Fruit fly (Drosophila melanogaster) whole organism, embryonic: ENCODE data around the gene CG45066.
A peak's percentile ranks its signal among the peaks of the same experiment; 100 is the strongest.

ENCODE experiments used
- CG10321 ChIP-seq: fragments of 200-800 bp; sonication (Bioruptor generic); IDR thresholded peaks from 2 replicates; pipeline ENCODE4 v1.3.6; 2022; ENCODE audit warnings: missing biosample characterization, missing genetic modification characterization
- CG12391 ChIP-seq: fragments of 200-800 bp; sonication (Bioruptor generic); optimal IDR thresholded peaks from 3 replicates; lab custom pipeline; 2018; ENCODE audit warnings: missing biosample characterization, mild to moderate bottlenecking, missing genetic modification characterization, moderate library complexity
- CG12744 ChIP-seq: fragments of 200-800 bp; sonication (Bioruptor generic); optimal IDR thresholded peaks from 2 replicates; lab custom pipeline; 2016; ENCODE audit warnings: missing biosample characterization, missing genetic modification characterization
- CG13424 ChIP-seq: fragments of 200-800 bp; sonication (Bioruptor generic); optimal IDR thresholded peaks from 2 replicates; lab custom pipeline; 2019; ENCODE audit warnings: missing biosample characterization, mild to moderate bottlenecking, missing genetic modification characterization, moderate library complexity
- CG14441 ChIP-seq: fragments of 200-800 bp; sonication (Bioruptor generic); IDR thresholded peaks from 2 replicates; pipeline ENCODE4 v1.3.6; 2022; ENCODE audit warnings: missing biosample characterization, missing genetic modification characterization
- CG1602 ChIP-seq: fragments of 200-800 bp; sonication (Bioruptor generic); optimal IDR thresholded peaks from 3 replicates; lab custom pipeline; 2016; ENCODE audit warnings: missing biosample characterization, missing genetic modification characterization
- CG2129 ChIP-seq: fragments of 200-800 bp; sonication (Bioruptor generic); IDR thresholded peaks from 2 replicates; pipeline ENCODE4 v1.3.6; 2022; ENCODE audit warnings: missing biosample characterization, missing genetic modification characterization; ENCODE audit not compliant: partially characterized antibody
- CG2712 ChIP-seq: fragments of 200-800 bp; optimal IDR thresholded peaks from 3 replicates; lab custom pipeline; 2019; ENCODE audit warnings: missing biosample characterization, mild to moderate bottlenecking, missing genetic modification characterization, moderate library complexity
- CG2875 ChIP-seq: fragments of 200-800 bp; sonication (Bioruptor generic); optimal IDR thresholded peaks from 2 replicates; lab custom pipeline; 2017; ENCODE audit warnings: missing biosample characterization, mild to moderate bottlenecking, missing genetic modification characterization, missing genetic modification reagents
- CG30431 ChIP-seq: fragments of 200-800 bp; sonication (Bioruptor generic); optimal IDR thresholded peaks from 2 replicates; lab custom pipeline; 2017; ENCODE audit warnings: missing biosample characterization, missing genetic modification characterization
- CG32532 ChIP-seq: fragments of 200-800 bp; sonication (Bioruptor generic); IDR thresholded peaks from 2 replicates; pipeline ENCODE4 v1.3.6; 2022; ENCODE audit warnings: missing biosample characterization, missing genetic modification characterization
- CG4360 ChIP-seq: fragments of 200-800 bp; sonication (Bioruptor generic); IDR thresholded peaks from 2 replicates; pipeline ENCODE4 v1.3.6; 2022; ENCODE audit warnings: missing biosample characterization, missing genetic modification characterization
- CG4707 ChIP-seq: fragments of 200-800 bp; sonication (Bioruptor generic); optimal IDR thresholded peaks from 2 replicates; lab custom pipeline; 2018; ENCODE audit warnings: missing biosample characterization, mild to moderate bottlenecking, missing genetic modification characterization, moderate library complexity
- CG4730 ChIP-seq: fragments of 200-800 bp; sonication (Bioruptor generic); IDR thresholded peaks from 2 replicates; pipeline ENCODE4 v1.3.6; 2022; ENCODE audit warnings: missing biosample characterization, missing genetic modification characterization
- CG5245 ChIP-seq: fragments of 200-800 bp; sonication (Bioruptor generic); optimal IDR thresholded peaks from 3 replicates; lab custom pipeline; 2016; ENCODE audit warnings: missing biosample characterization, missing genetic modification characterization
- CG6654 ChIP-seq: fragments of 200-800 bp; sonication (Bioruptor generic); optimal IDR thresholded peaks from 2 replicates; lab custom pipeline; 2017; ENCODE audit warnings: missing biosample characterization, mild to moderate bottlenecking, missing genetic modification characterization
- CG6683 ChIP-seq: fragments of 200-800 bp; sonication (Bioruptor generic); optimal IDR thresholded peaks from 2 replicates; lab custom pipeline; 2017; ENCODE audit warnings: missing biosample characterization, mild to moderate bottlenecking, missing genetic modification characterization, missing genetic modification reagents
- CG6689 ChIP-seq: fragments of 200-800 bp; sonication (Bioruptor generic); IDR thresholded peaks from 2 replicates; pipeline ENCODE4 v1.3.6; 2022; ENCODE audit warnings: missing biosample characterization, missing genetic modification characterization
- CG6854 ChIP-seq: fragments of 200-800 bp; sonication (Bioruptor generic); optimal IDR thresholded peaks from 3 replicates; lab custom pipeline; 2017; ENCODE audit warnings: missing biosample characterization, mild to moderate bottlenecking, missing genetic modification characterization
- CG7357 ChIP-seq: fragments of 200-800 bp; sonication (Bioruptor generic); IDR thresholded peaks from 3 replicates; pipeline ENCODE4 v1.3.6; 2022; ENCODE audit warnings: missing biosample characterization, missing genetic modification characterization
- CG7556 ChIP-seq: fragments of 200-800 bp; sonication (Bioruptor generic); optimal IDR thresholded peaks from 2 replicates; lab custom pipeline; 2017; ENCODE audit warnings: missing biosample characterization, mild to moderate bottlenecking, missing genetic modification characterization
- CG8478 ChIP-seq: fragments of >200 bp; optimal IDR thresholded peaks from 2 replicates; lab custom pipeline; 2018
- CG9932 ChIP-seq: fragments of 200-800 bp; sonication (Bioruptor generic); IDR thresholded peaks from 2 replicates; pipeline ENCODE4 v1.3.6; 2022; ENCODE audit warnings: missing biosample characterization, missing genetic modification characterization
- Chrac-16 ChIP-seq: fragments of 200-800 bp; sonication (Bioruptor generic); optimal IDR thresholded peaks from 3 replicates; lab custom pipeline; 2016; ENCODE audit warnings: missing biosample characterization, missing genetic modification characterization
- CoRest ChIP-seq: fragments of 200-800 bp; sonication (Bioruptor generic); optimal IDR thresholded peaks from 3 replicates; lab custom pipeline; 2018; ENCODE audit warnings: missing biosample characterization, mild to moderate bottlenecking, missing genetic modification characterization, moderate library complexity
- E2f1 ChIP-seq: fragments of 200-800 bp; sonication (Bioruptor generic); IDR thresholded peaks from 2 replicates; pipeline ENCODE4 v1.3.6; 2022; ENCODE audit warnings: missing biosample characterization, missing genetic modification characterization
- Eip74EF ChIP-seq, 2 experiments: fragments of 200-800 bp in 1 of 2; fragments of >200 bp in 1 of 2; sonication (Bioruptor generic) in 1 of 2; optimal IDR thresholded peaks; 2 replicates each; lab custom pipeline; 2017 to 2019; ENCODE audit warnings: missing biosample characterization in 2 of 2, missing genetic modification characterization in 2 of 2, mild to moderate bottlenecking in 1 of 2, moderate library complexity in 1 of 2
- Fer2 ChIP-seq: fragments of 200-800 bp; sonication (Bioruptor generic); optimal IDR thresholded peaks from 2 replicates; lab custom pipeline; 2018; ENCODE audit warnings: missing biosample characterization, mild to moderate bottlenecking, missing genetic modification characterization, moderate library complexity
- H15 ChIP-seq: fragments of 200-800 bp; sonication (Bioruptor generic); IDR thresholded peaks from 3 replicates; pipeline ENCODE4 v1.3.6; 2022; ENCODE audit warnings: missing biosample characterization, missing genetic modification characterization
- HHEX ChIP-seq: fragments of 200-800 bp; sonication (Bioruptor generic); optimal IDR thresholded peaks from 3 replicates; lab custom pipeline; 2017; ENCODE audit warnings: missing biosample characterization, mild to moderate bottlenecking, missing genetic modification characterization, missing genetic modification reagents
- Lim3 ChIP-seq: fragments of 200-800 bp; sonication (Bioruptor generic); IDR thresholded peaks from 2 replicates; pipeline ENCODE4 v1.3.6; 2022; ENCODE audit warnings: missing biosample characterization, missing genetic modification characterization
- MBD-R2 ChIP-seq: fragments of 200-800 bp; sonication (Bioruptor generic); IDR thresholded peaks from 2 replicates; pipeline ENCODE4 v1.3.6; 2022; ENCODE audit warnings: missing biosample characterization, missing genetic modification characterization
- Myb ChIP-seq: fragments of 200-800 bp; sonication (Bioruptor generic); optimal IDR thresholded peaks from 2 replicates; lab custom pipeline; 2016; ENCODE audit warnings: missing biosample characterization, missing genetic modification characterization
- Opbp ChIP-seq: fragments of 200-800 bp; sonication (Bioruptor generic); IDR thresholded peaks from 3 replicates; pipeline ENCODE4 v1.3.6; 2022; ENCODE audit warnings: missing biosample characterization, missing genetic modification characterization; ENCODE audit not compliant: partially characterized antibody
- Rx ChIP-seq: fragments of 200-800 bp; sonication (Bioruptor generic); IDR thresholded peaks from 2 replicates; pipeline ENCODE4 v1.3.6; 2022; ENCODE audit warnings: missing biosample characterization, missing genetic modification characterization
- Scr ChIP-seq: fragments of 200-800 bp; sonication (Bioruptor generic); IDR thresholded peaks from 2 replicates; pipeline ENCODE4 v1.3.6; 2022; ENCODE audit warnings: missing biosample characterization, missing genetic modification characterization; ENCODE audit not compliant: partially characterized antibody
- Vsx1 ChIP-seq: fragments of 200-800 bp; sonication (Bioruptor generic); optimal IDR thresholded peaks from 2 replicates; lab custom pipeline; 2017; ENCODE audit warnings: missing biosample characterization, mild to moderate bottlenecking, missing genetic modification characterization, missing genetic modification reagents
- abd-A ChIP-seq: fragments of 200-800 bp; sonication (Bioruptor generic); optimal IDR thresholded peaks from 3 replicates; lab custom pipeline; 2019; ENCODE audit warnings: missing biosample characterization, mild to moderate bottlenecking, missing genetic modification characterization, moderate library complexity
- ac ChIP-seq: fragments of 200-800 bp; sonication (Bioruptor generic); optimal IDR thresholded peaks from 3 replicates; lab custom pipeline; 2017; ENCODE audit warnings: missing biosample characterization, mild to moderate bottlenecking, missing genetic modification characterization
- ci ChIP-seq: fragments of 200-800 bp; sonication (Bioruptor generic); IDR thresholded peaks from 3 replicates; pipeline ENCODE4 v1.3.6; 2022; ENCODE audit warnings: missing biosample characterization, missing genetic modification characterization
- crp ChIP-seq, 2 experiments: fragments of 200-800 bp; sonication (Bioruptor generic); optimal IDR thresholded peaks; 2 replicates in 1 of 2; 3 replicates in 1 of 2; lab custom pipeline; 2017; ENCODE audit warnings: missing biosample characterization in 2 of 2, missing genetic modification characterization in 2 of 2, mild to moderate bottlenecking in 1 of 2, moderate library complexity in 1 of 2
- danr ChIP-seq: fragments of 200-800 bp; sonication (Bioruptor generic); IDR thresholded peaks from 2 replicates; pipeline ENCODE4 v1.3.6; 2022; ENCODE audit warnings: missing biosample characterization, missing genetic modification characterization
- dmrt11E ChIP-seq: fragments of 200-800 bp; sonication (Bioruptor generic); optimal IDR thresholded peaks from 3 replicates; lab custom pipeline; 2018; ENCODE audit warnings: missing biosample characterization, mild to moderate bottlenecking, missing genetic modification characterization, moderate library complexity
- ewg ChIP-seq: fragments of 200-800 bp; sonication (Bioruptor generic); optimal IDR thresholded peaks from 3 replicates; lab custom pipeline; 2017; ENCODE audit warnings: mild to moderate bottlenecking, missing biosample characterization, missing genetic modification reagents, missing genetic modification characterization
- exex ChIP-seq: fragments of 200-800 bp; sonication (Bioruptor generic); optimal IDR thresholded peaks from 4 replicates; lab custom pipeline; 2018; ENCODE audit warnings: missing biosample characterization, mild to moderate bottlenecking, missing genetic modification characterization, moderate library complexity
- jigr1 ChIP-seq: fragments of 200-800 bp; sonication (Bioruptor generic); IDR thresholded peaks from 3 replicates; pipeline ENCODE4 v1.3.6; 2022; ENCODE audit warnings: missing biosample characterization, missing genetic modification characterization
- lilli ChIP-seq: fragments of 200-800 bp; sonication (Bioruptor generic); optimal IDR thresholded peaks from 3 replicates; lab custom pipeline; 2016; ENCODE audit warnings: missing biosample characterization, missing genetic modification characterization
- mam ChIP-seq: fragments of 200-800 bp; sonication (Bioruptor generic); optimal IDR thresholded peaks from 3 replicates; lab custom pipeline; 2016; ENCODE audit warnings: missing biosample characterization, missing genetic modification characterization
- pfk ChIP-seq: fragments of 200-800 bp; sonication (Bioruptor generic); optimal IDR thresholded peaks from 2 replicates; lab custom pipeline; 2018; ENCODE audit warnings: missing biosample characterization, mild to moderate bottlenecking, missing genetic modification characterization, moderate library complexity
- pnt ChIP-seq: fragments of 200-800 bp; sonication (Bioruptor generic); optimal IDR thresholded peaks from 3 replicates; lab custom pipeline; 2016; ENCODE audit warnings: missing biosample characterization, missing genetic modification characterization
- sisA ChIP-seq: fragments of 200-800 bp; sonication (Bioruptor generic); IDR thresholded peaks from 2 replicates; pipeline ENCODE4 v1.3.6; 2022; ENCODE audit warnings: missing biosample characterization, missing genetic modification characterization

The CG45066 gene

DNA sequence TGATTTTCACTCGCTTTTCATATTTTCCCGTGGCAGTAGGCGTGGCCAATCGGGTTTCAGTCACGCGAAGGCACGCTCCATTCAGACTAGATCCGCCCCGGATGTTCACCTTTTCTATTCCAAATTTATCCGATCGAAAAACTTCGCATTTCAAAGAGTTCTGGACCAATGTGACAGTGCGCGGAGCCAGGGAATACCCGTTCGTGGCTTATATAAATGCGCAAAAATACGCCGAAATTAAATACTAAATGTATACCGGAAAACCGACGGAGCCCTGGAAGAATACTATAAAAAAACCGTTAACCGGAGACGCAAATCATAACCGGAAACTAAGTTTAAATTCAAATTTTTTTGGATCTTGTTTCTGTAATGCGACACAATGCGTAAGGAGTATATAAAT lies 16.5 kb upstream of the CG45066 start, which contains the start of gene promL (continued):
- peak; percentile 69 for TF ChIP-seq HHEX (GFP tag; lab: Kevin White, UChicago)
- TF ChIP-seq Scr, result peak; percentile 17; the same call in 1 of the 2 replicates
- no peak for TF ChIP-seq CG4730 (GFP tag; lab: Robert Waterston, UW)
- TF ChIP-seq ci (GFP tag; lab: Robert Waterston, UW), result peak; percentile 89
- peak; percentile 50 for TF ChIP-seq Fer2 (tag; lab: Kevin White, UChicago)
- no peak for TF ChIP-seq CG2129 (GFP tag; lab: Robert Waterston, UW)
- TF ChIP-seq MBD-R2, result peak; percentile 85
- TF ChIP-seq Lim3, result no peak
- TF ChIP-seq CG4707 (GFP tag; lab: Kevin White, UChicago), result peak; percentile 46
- TF ChIP-seq Opbp, result peak; percentile 61; the same call in 2 of the 3 replicates
- peak; percentile 29 for TF ChIP-seq CG13424
- TF ChIP-seq abd-A (tag; lab: Kevin White, UChicago), result no peak
- TF ChIP-seq crp (GFP tag; optimal IDR thresholded peaks at IDR 0.05; lab: Kevin White, UChicago), result peak in 1 of 2 experiments; percentile 30
- TF ChIP-seq Vsx1 (GFP tag; lab: Kevin White, UChicago), result peak; percentile 21
- no peak for TF ChIP-seq exex (tag; lab: Kevin White, UChicago)
- peak; percentile 47 for TF ChIP-seq lilli
- no peak for TF ChIP-seq CG6654
- TF ChIP-seq CG9932, result no peak
- no peak for TF ChIP-seq pfk (GFP tag; lab: Kevin White, UChicago)
- TF ChIP-seq CG7556 (GFP tag; lab: Kevin White, UChicago), result peak; percentile 43
- TF ChIP-seq CG2712 (tag; lab: Kevin White, UChicago), result peak; percentile 64
- TF ChIP-seq CG32532 (GFP tag; lab: Robert Waterston, UW), result peak; percentile 63
- no peak for TF ChIP-seq CG6689 (GFP tag; lab: Robert Waterston, UW)
- TF ChIP-seq Rx, result no peak
- no peak for TF ChIP-seq pnt (GFP tag; lab: Kevin White, UChicago)
- TF ChIP-seq ewg, result peak; percentile 48
- peak; percentile 25 for TF ChIP-seq CG2875
- TF ChIP-seq CG10321 (GFP tag; lab: Robert Waterston, UW), result no peak
- TF ChIP-seq jigr1 (GFP tag; lab: Robert Waterston, UW), result no peak
- TF ChIP-seq ac, result no peak
- no peak for TF ChIP-seq sisA (GFP tag; lab: Robert Waterston, UW)
- TF ChIP-seq Chrac-16 (GFP tag; lab: Kevin White, UChicago), result no peak
- TF ChIP-seq CG6854 (GFP tag; lab: Kevin White, UChicago), result peak; percentile 55
- TF ChIP-seq CG1602 (GFP tag; lab: Kevin White, UChicago), result no peak
- TF ChIP-seq CG30431, result no peak
- peak; percentile 48 for TF ChIP-seq CG12744 (GFP tag; lab: Kevin White, UChicago)
- TF ChIP-seq CG7357, result no peak
- peak; percentile 27 for TF ChIP-seq CG5245 (GFP tag; lab: Kevin White, UChicago)
- TF ChIP-seq H15, result no peak
- TF ChIP-seq Myb (GFP tag; lab: Kevin White, UChicago), result peak; percentile 99
- TF ChIP-seq CG4360, result no peak; the same call in 1 of the 2 replicates
- no peak for TF ChIP-seq danr
- TF ChIP-seq mam (GFP tag; lab: Kevin White, UChicago), result no peak
- TF ChIP-seq CG8478 (lab: Kevin White, UChicago), result no peak
- peak; percentile 86 for TF ChIP-seq CoRest (tag; lab: Kevin White, UChicago)
- TF ChIP-seq E2f1 (GFP tag; lab: Robert Waterston, UW), result no peak
- peak; percentile 63 for TF ChIP-seq CG12391 (tag; lab: Kevin White, UChicago)
- TF ChIP-seq CG6683 (GFP tag; lab: Kevin White, UChicago), result no peak
- peak in 1 of 2 experiments; percentile 48 for TF ChIP-seq Eip74EF (GFP tag; optimal IDR thresholded peaks at IDR 0.05; lab: Kevin White, UChicago)
- TF ChIP-seq dmrt11E (tag; lab: Kevin White, UChicago), result peak; percentile 40
- no peak for TF ChIP-seq CG14441
